Fruit fly (Drosophila melanogaster) whole organism, embryonic: Measurements from ENCODE around the gene CG13126.

Source experiments
- B-H1 ChIP-seq: fragments of 200-800 bp; sonication (Bioruptor generic); IDR thresholded peaks from 3 replicates; pipeline ENCODE4 v1.3.6; 2022; ENCODE audit warnings: missing biosample characterization, missing genetic modification characterization
- Bdp1 ChIP-seq: fragments of 200-800 bp; sonication (Bioruptor generic); optimal IDR thresholded peaks from 3 replicates; lab custom pipeline; 2016; ENCODE audit warnings: missing biosample characterization, missing genetic modification characterization
- Bteb2 ChIP-seq: fragments of 200-800 bp; sonication (Bioruptor generic); optimal IDR thresholded peaks from 2 replicates; lab custom pipeline; 2016; ENCODE audit warnings: missing biosample characterization, missing genetic modification characterization
- CG10321 ChIP-seq: fragments of 200-800 bp; sonication (Bioruptor generic); IDR thresholded peaks from 2 replicates; pipeline ENCODE4 v1.3.6; 2022; ENCODE audit warnings: missing biosample characterization, missing genetic modification characterization
- CG10431 ChIP-seq: fragments of 200-800 bp; sonication (Bioruptor generic); optimal IDR thresholded peaks from 3 replicates; lab custom pipeline; 2018; ENCODE audit warnings: missing biosample characterization, mild to moderate bottlenecking, missing genetic modification characterization
- CG12391 ChIP-seq: fragments of 200-800 bp; sonication (Bioruptor generic); optimal IDR thresholded peaks from 3 replicates; lab custom pipeline; 2018; ENCODE audit warnings: missing biosample characterization, mild to moderate bottlenecking, missing genetic modification characterization, moderate library complexity
- CG13296 ChIP-seq: fragments of 200-800 bp; sonication (Bioruptor generic); optimal IDR thresholded peaks from 3 replicates; lab custom pipeline; 2018; ENCODE audit warnings: missing biosample characterization, mild to moderate bottlenecking, missing genetic modification characterization
- CG13894 ChIP-seq: fragments of 200-800 bp; sonication (Bioruptor generic); optimal IDR thresholded peaks from 3 replicates; lab custom pipeline; 2018; ENCODE audit warnings: missing biosample characterization, mild to moderate bottlenecking, missing genetic modification characterization, moderate library complexity
- CG15479 ChIP-seq: fragments of 200-800 bp; sonication (Bioruptor generic); optimal IDR thresholded peaks from 3 replicates; lab custom pipeline; 2019; ENCODE audit warnings: missing biosample characterization, mild to moderate bottlenecking, missing genetic modification characterization, moderate library complexity
- CG2116 ChIP-seq: fragments of 200-800 bp; sonication (Bioruptor generic); optimal IDR thresholded peaks from 3 replicates; lab custom pipeline; 2018; ENCODE audit warnings: missing biosample characterization, mild to moderate bottlenecking, missing genetic modification characterization
- CG2129 ChIP-seq: fragments of 200-800 bp; sonication (Bioruptor generic); IDR thresholded peaks from 2 replicates; pipeline ENCODE4 v1.3.6; 2022; ENCODE audit warnings: missing biosample characterization, missing genetic modification characterization; ENCODE audit not compliant: partially characterized antibody
- CG31224 ChIP-seq: fragments of 200-800 bp; sonication (Bioruptor generic); IDR thresholded peaks from 2 replicates; pipeline ENCODE4 v1.3.6; 2022; ENCODE audit warnings: missing biosample characterization, missing genetic modification characterization
- CG32532 ChIP-seq: fragments of 200-800 bp; sonication (Bioruptor generic); IDR thresholded peaks from 2 replicates; pipeline ENCODE4 v1.3.6; 2022; ENCODE audit warnings: missing biosample characterization, missing genetic modification characterization
- CG4424 ChIP-seq: fragments of 200-800 bp; sonication (Bioruptor generic); optimal IDR thresholded peaks from 3 replicates; lab custom pipeline; 2016; ENCODE audit warnings: missing biosample characterization, missing genetic modification characterization
- CG7745 ChIP-seq: fragments of 200-800 bp; sonication (Bioruptor generic); optimal IDR thresholded peaks from 2 replicates; lab custom pipeline; 2018; ENCODE audit warnings: missing biosample characterization, mild to moderate bottlenecking, missing genetic modification characterization, moderate library complexity
- CG8924 ChIP-seq: fragments of 200-800 bp; optimal IDR thresholded peaks from 3 replicates; lab custom pipeline; 2019; ENCODE audit warnings: missing biosample characterization, mild to moderate bottlenecking, missing genetic modification characterization, moderate library complexity
- CG9215 ChIP-seq: fragments of 200-800 bp; sonication (Bioruptor generic); IDR thresholded peaks from 2 replicates; pipeline ENCODE4 v1.3.6; 2022; ENCODE audit warnings: missing biosample characterization, missing genetic modification characterization
- CG9437 ChIP-seq: fragments of 200-800 bp; sonication (Bioruptor generic); optimal IDR thresholded peaks from 2 replicates; lab custom pipeline; 2018; ENCODE audit warnings: missing biosample characterization, mild to moderate bottlenecking, missing genetic modification characterization
- Doc2 ChIP-seq: fragments of 200-800 bp; sonication (Bioruptor generic); IDR thresholded peaks from 2 replicates; pipeline ENCODE4 v1.3.6; 2022; ENCODE audit warnings: missing biosample characterization, missing genetic modification characterization
- ERR ChIP-seq: fragments of 200-800 bp; sonication (Bioruptor generic); optimal IDR thresholded peaks from 2 replicates; lab custom pipeline; 2016; ENCODE audit warnings: missing biosample characterization, missing genetic modification characterization
- GATAe ChIP-seq: fragments of 200-800 bp; sonication (Bioruptor generic); conservative IDR thresholded peaks from 2 replicates; pipeline ENCODE4 v1.3.6; 2022; ENCODE audit warnings: missing biosample characterization, missing genetic modification characterization
- HHEX ChIP-seq: fragments of 200-800 bp; sonication (Bioruptor generic); optimal IDR thresholded peaks from 3 replicates; lab custom pipeline; 2017; ENCODE audit warnings: missing biosample characterization, mild to moderate bottlenecking, missing genetic modification characterization, missing genetic modification reagents
- Hand ChIP-seq: fragments of 200-800 bp; sonication (Bioruptor generic); optimal IDR thresholded peaks from 2 replicates; lab custom pipeline; 2017; ENCODE audit warnings: mild to moderate bottlenecking, missing biosample characterization, missing genetic modification reagents, missing genetic modification characterization
- Hr3 ChIP-seq: fragments of 200-800 bp; sonication (Bioruptor generic); optimal IDR thresholded peaks from 3 replicates; lab custom pipeline; 2016; ENCODE audit warnings: missing biosample characterization, missing genetic modification characterization
- Max ChIP-seq: fragments of 200-800 bp; sonication (Bioruptor generic); optimal IDR thresholded peaks from 2 replicates; lab custom pipeline; 2016; ENCODE audit warnings: missing biosample characterization, mild to moderate bottlenecking, missing genetic modification characterization
- Med ChIP-seq: fragments of 200-800 bp; sonication (Bioruptor generic); peaks from one replicate; lab custom pipeline; 2016; ENCODE audit warnings: missing biosample characterization, missing genetic modification characterization, mild to moderate bottlenecking, inconsistent platforms, moderate library complexity
- Meics ChIP-seq: fragments of 200-800 bp; sonication (Bioruptor generic); optimal IDR thresholded peaks from 2 replicates; lab custom pipeline; 2017; ENCODE audit warnings: missing biosample characterization, mild to moderate bottlenecking, missing genetic modification characterization
- Mes4 ChIP-seq: fragments of 200-800 bp; sonication (Bioruptor generic); optimal IDR thresholded peaks from 2 replicates; lab custom pipeline; 2016; ENCODE audit warnings: missing biosample characterization, missing genetic modification characterization
- PHDP ChIP-seq: fragments of 200-800 bp; sonication (Bioruptor generic); optimal IDR thresholded peaks from 3 replicates; lab custom pipeline; 2018; ENCODE audit warnings: missing biosample characterization, mild to moderate bottlenecking, missing genetic modification characterization, moderate library complexity
- caup ChIP-seq: fragments of 200-800 bp; sonication (Bioruptor generic); optimal IDR thresholded peaks from 3 replicates; lab custom pipeline; 2017; ENCODE audit warnings: missing biosample characterization, mild to moderate bottlenecking, missing genetic modification characterization, moderate library complexity; ENCODE audit not compliant: severe bottlenecking
- dysf ChIP-seq: fragments of 200-800 bp; sonication (Bioruptor generic); IDR thresholded peaks from 3 replicates; pipeline ENCODE4 v1.3.6; 2022; ENCODE audit warnings: missing biosample characterization, missing genetic modification characterization
- eve ChIP-seq, 2 experiments: fragments of >200 bp; optimal IDR thresholded peaks; 2 replicates each; lab custom pipeline; 2017; ENCODE audit warnings: missing biosample characterization in 2 of 2, missing genetic modification characterization in 2 of 2
- ewg ChIP-seq: fragments of 200-800 bp; sonication (Bioruptor generic); optimal IDR thresholded peaks from 3 replicates; lab custom pipeline; 2017; ENCODE audit warnings: mild to moderate bottlenecking, missing biosample characterization, missing genetic modification reagents, missing genetic modification characterization
- gsb ChIP-seq: fragments of 200-800 bp; sonication (Bioruptor generic); IDR thresholded peaks from 2 replicates; pipeline ENCODE4 v1.3.6; 2022; ENCODE audit warnings: missing biosample characterization, missing genetic modification characterization
- gsb-n ChIP-seq: fragments of 200-800 bp; sonication (Bioruptor generic); optimal IDR thresholded peaks from 3 replicates; lab custom pipeline; 2018; ENCODE audit warnings: missing biosample characterization, mild to moderate bottlenecking, missing genetic modification characterization
- nau ChIP-seq: fragments of 200-800 bp; sonication (Bioruptor generic); optimal IDR thresholded peaks from 3 replicates; lab custom pipeline; 2017; ENCODE audit warnings: missing biosample characterization, mild to moderate bottlenecking, missing genetic modification characterization, missing genetic modification reagents
- nom ChIP-seq: fragments of 200-800 bp; sonication (Bioruptor generic); optimal IDR thresholded peaks from 2 replicates; lab custom pipeline; 2017; ENCODE audit warnings: missing biosample characterization, missing genetic modification characterization, mild to moderate bottlenecking, moderate library complexity, missing genetic modification reagents
- otp ChIP-seq: fragments of 200-800 bp; sonication (Bioruptor generic); IDR thresholded peaks from 3 replicates; pipeline ENCODE4, ENCODE4 v1.3.6; 2022; ENCODE audit warnings: missing biosample characterization, missing genetic modification characterization
- pb ChIP-seq: fragments of 200-800 bp; sonication (Bioruptor generic); optimal IDR thresholded peaks from 3 replicates; lab custom pipeline; 2016; ENCODE audit warnings: missing biosample characterization, missing genetic modification characterization
- prd ChIP-seq, 3 experiments: fragments of >200 bp in 2 of 3; fragments of 200-800 bp in 1 of 3; sonication (Bioruptor generic) in 1 of 3; optimal IDR thresholded peaks in 2 of 3; IDR thresholded peaks in 1 of 3; 2 replicates in 2 of 3; 3 replicates in 1 of 3; pipeline versions ENCODE4 v1.3.6 to Lab custom; 2017 to 2022; ENCODE audit warnings: missing biosample characterization in 1 of 3, missing genetic modification characterization in 1 of 3
- pros ChIP-seq: fragments of 200-800 bp; sonication (Bioruptor generic); optimal IDR thresholded peaks from 3 replicates; lab custom pipeline; 2019; ENCODE audit warnings: missing biosample characterization, mild to moderate bottlenecking, missing genetic modification characterization, moderate library complexity
- slou ChIP-seq: fragments of 200-800 bp; sonication (Bioruptor generic); optimal IDR thresholded peaks from 3 replicates; lab custom pipeline; 2016; ENCODE audit warnings: missing biosample characterization, missing genetic modification characterization
- so ChIP-seq: fragments of 200-800 bp; sonication (Bioruptor generic); IDR thresholded peaks from 3 replicates; pipeline ENCODE4 v1.3.6; 2022; ENCODE audit warnings: missing biosample characterization, missing genetic modification characterization
- stwl ChIP-seq: fragments of 200-800 bp; sonication (Bioruptor generic); optimal IDR thresholded peaks from 3 replicates; lab custom pipeline; 2018; ENCODE audit warnings: missing biosample characterization, mild to moderate bottlenecking, missing genetic modification characterization, moderate library complexity
- ttk ChIP-seq: fragments of 200-800 bp; sonication (Bioruptor generic); IDR thresholded peaks from 2 replicates; pipeline ENCODE4 v2.1.2; 2022; ENCODE audit warnings: missing biosample characterization, missing genetic modification characterization
- wdn ChIP-seq: fragments of 200-800 bp; sonication (Bioruptor generic); IDR thresholded peaks from 2 replicates; pipeline ENCODE4 v1.3.6; 2022; ENCODE audit warnings: missing biosample characterization, missing genetic modification characterization
- wek ChIP-seq: fragments of 200-800 bp; sonication (Bioruptor generic); optimal IDR thresholded peaks from 3 replicates; lab custom pipeline; 2018; ENCODE audit warnings: missing biosample characterization, mild to moderate bottlenecking, missing genetic modification characterization, moderate library complexity

Gene CG13126

dm6 chr2L:9918020-9918959 is 35.7 kb downstream of the CG13126 start, which contains the start of the genes CG5885 and CG4598 (continued):
- TF ChIP-seq Bteb2 (GFP tag; lab: Kevin White, UChicago), result peak; percentile 15
- no peak; the same call in 1 of the 2 replicates for TF ChIP-seq ttk
- TF ChIP-seq prd (optimal IDR thresholded peaks at IDR 0.05; lab: Kevin White, UChicago), result no peak
- TF ChIP-seq prd (GFP tag; IDR thresholded peaks at IDR 0.05; lab: Robert Waterston, UW), result peak; percentile 54; the same call in 2 of the 3 replicates
- TF ChIP-seq wdn (GFP tag; lab: Robert Waterston, UW), result no peak
- no peak for TF ChIP-seq pros (GFP tag; lab: Kevin White, UChicago)
- TF ChIP-seq nau (GFP tag; lab: Kevin White, UChicago), result no peak
- peak; percentile 57 for TF ChIP-seq CG10431 (GFP tag; lab: Kevin White, UChicago)
- TF ChIP-seq CG7745, result no peak
- peak; percentile 90 for TF ChIP-seq CG2116 (GFP tag; lab: Kevin White, UChicago)
- peak; percentile 72 for TF ChIP-seq Hr3 (GFP tag; lab: Kevin White, UChicago)
- TF ChIP-seq otp (GFP tag; lab: Robert Waterston, UW), result peak; percentile 42; the same call in 2 of the 3 replicates
- TF ChIP-seq Meics (GFP tag; lab: Kevin White, UChicago), result peak; percentile 56
- no peak for TF ChIP-seq eve (GFP tag; optimal IDR thresholded peaks at IDR 0.05; lab: Kevin White, UChicago)
- peak; percentile 53 for TF ChIP-seq CG9437 (GFP tag; lab: Kevin White, UChicago)
- TF ChIP-seq stwl (tag; lab: Kevin White, UChicago), result peak; percentile 71
- TF ChIP-seq CG15479 (GFP tag; lab: Kevin White, UChicago), result no peak
- peak; percentile 22 for TF ChIP-seq Bdp1 (GFP tag; lab: Kevin White, UChicago)
- no peak for TF ChIP-seq CG31224 (GFP tag; lab: Robert Waterston, UW)
- TF ChIP-seq so, result peak; percentile 44; the same call in 1 of the 3 replicates
- peak; percentile 72; the same call in 2 of the 3 replicates for TF ChIP-seq dysf
- TF ChIP-seq ewg (GFP tag; lab: Kevin White, UChicago), result peak; percentile 6
- 0 out of 2 replicates have a peak, but pooled peaks have one; percentile 13 for TF ChIP-seq CG9215
- peak; percentile 55 for TF ChIP-seq CG13296 (GFP tag; lab: Kevin White, UChicago)
- TF ChIP-seq CG4424 (GFP tag; lab: Kevin White, UChicago), result peak; percentile 63
- 0 out of 2 replicates have a peak, but pooled peaks have one; percentile 37 for TF ChIP-seq CG2129 (GFP tag; lab: Robert Waterston, UW)
- peak; percentile 65 for TF ChIP-seq PHDP (tag; lab: Kevin White, UChicago)
- peak; percentile 79 for TF ChIP-seq CG32532 (GFP tag; lab: Robert Waterston, UW)
- TF ChIP-seq CG12391 (tag; lab: Kevin White, UChicago), result peak; percentile 82
- no peak for TF ChIP-seq Doc2 (GFP tag; lab: Robert Waterston, UW)
- TF ChIP-seq CG8924 (tag; lab: Kevin White, UChicago), result peak; percentile 71
- no peak for TF ChIP-seq Hand (GFP tag; lab: Kevin White, UChicago)
- TF ChIP-seq GATAe, result no peak
- no peak for TF ChIP-seq CG10321 (GFP tag; lab: Robert Waterston, UW)
- TF ChIP-seq ERR (GFP tag; lab: Kevin White, UChicago), result no peak
- peak; percentile 12 for TF ChIP-seq slou (GFP tag; lab: Kevin White, UChicago)
- TF ChIP-seq B-H1 (GFP tag; lab: Robert Waterston, UW), result no peak
- peak; percentile 96 for TF ChIP-seq nom (GFP tag; lab: Kevin White, UChicago)
- no peak for TF ChIP-seq Max (GFP tag; lab: Kevin White, UChicago)
- TF ChIP-seq gsb-n (tag; lab: Kevin White, UChicago), result peak; percentile 73
- no peak for TF ChIP-seq pb (GFP tag; lab: Kevin White, UChicago)
- no peak for TF ChIP-seq Mes4 (GFP tag; lab: Kevin White, UChicago)
- TF ChIP-seq Med (GFP tag; lab: Kevin White, UChicago), result peak; percentile 85
- TF ChIP-seq wek (GFP tag; lab: Kevin White, UChicago), result no peak
- peak; percentile 59 for TF ChIP-seq caup (GFP tag; lab: Kevin White, UChicago)
- TF ChIP-seq HHEX, result peak; percentile 38
- peak; percentile 53 for TF ChIP-seq CG13894
- no peak for TF ChIP-seq gsb
